Worm (Caenorhabditis elegans) whole organism, L1 larva: ENCODE measurements around the gene Y43C5A.4.

Source experiments
- C34B4.2 ChIP-seq: sonication (generic microtip); optimal IDR thresholded peaks from 2 replicates; lab custom pipeline; 2017; ENCODE audit warnings: mild to moderate bottlenecking, missing genetic modification characterization, missing compliant biosample characterization
- aly-2 ChIP-seq: fragments of 150-350 bp; optimal IDR thresholded peaks from 2 replicates; lab custom pipeline; 2014; ENCODE audit warnings: missing biosample characterization, missing genetic modification characterization
- elt-2 ChIP-seq: sonication (generic microtip); optimal IDR thresholded peaks from 2 replicates; lab custom pipeline; 2016; ENCODE audit warnings: missing genetic modification characterization, mild to moderate bottlenecking, inconsistent platforms, missing compliant biosample characterization, missing genetic modification reagents
- hlh-17 ChIP-seq: fragments of 200-800 bp; sonication (Bioruptor generic); optimal IDR thresholded peaks from 2 replicates; lab custom pipeline; 2018; ENCODE audit warnings: missing genetic modification characterization, mild to moderate bottlenecking, missing compliant biosample characterization, moderate library complexity, borderline replicate concordance
- irx-1 ChIP-seq: sonication (generic microtip); optimal IDR thresholded peaks from 2 replicates; lab custom pipeline; 2016; ENCODE audit warnings: missing genetic modification characterization, missing compliant biosample characterization
- jun-1 ChIP-seq: fragments of 150-350 bp; optimal IDR thresholded peaks from 2 replicates; lab custom pipeline; 2014; ENCODE audit warnings: missing biosample characterization, missing genetic modification reagents, missing genetic modification characterization
- lir-3 ChIP-seq: sonication (generic microtip); optimal IDR thresholded peaks from 2 replicates; lab custom pipeline; 2016; ENCODE audit warnings: mild to moderate bottlenecking, missing genetic modification characterization, moderate library complexity, missing compliant biosample characterization; ENCODE audit not compliant: poor library complexity
- nhr-11 ChIP-seq: fragments of 150-350 bp; optimal IDR thresholded peaks from 2 replicates; lab custom pipeline; 2014; ENCODE audit warnings: missing biosample characterization, missing genetic modification characterization
- pag-3 ChIP-seq: sonication (generic microtip); optimal IDR thresholded peaks from 2 replicates; lab custom pipeline; 2017; ENCODE audit warnings: missing genetic modification characterization, mild to moderate bottlenecking, missing compliant biosample characterization, antibody characterized with exemption, borderline replicate concordance; ENCODE audit not compliant: insufficient read depth
- snpc-4 ChIP-seq: fragments of 150-350 bp; optimal IDR thresholded peaks from 2 replicates; lab custom pipeline; 2014; ENCODE audit warnings: missing biosample characterization, missing genetic modification characterization
- unc-130 ChIP-seq: fragments of 150-350 bp; optimal IDR thresholded peaks from 2 replicates; lab custom pipeline; 2017; ENCODE audit warnings: missing biosample characterization, missing genetic modification characterization, inconsistent platforms
- unc-62 ChIP-seq: fragments of 150-350 bp; optimal IDR thresholded peaks from 2 replicates; lab custom pipeline; 2014; ENCODE audit warnings: missing biosample characterization, missing genetic modification reagents, missing genetic modification characterization

- no peak for TF ChIP-seq unc-130 (tag; lab: Kevin White, UChicago)
- TF ChIP-seq jun-1 = no peak
- TF ChIP-seq elt-2 (tag; lab: Kevin White, UChicago) = no peak
- no peak for TF ChIP-seq pag-3 (tag; lab: Kevin White, UChicago)
- TF ChIP-seq irx-1 = no peak
- no peak for TF ChIP-seq unc-62
- no peak for TF ChIP-seq nhr-11 (tag; lab: Kevin White, UChicago)
- no peak for TF ChIP-seq aly-2 (tag; lab: Kevin White, UChicago)
- no peak for TF ChIP-seq snpc-4 (tag; lab: Kevin White, UChicago)
- TF ChIP-seq C34B4.2 = no peak
- no peak for TF ChIP-seq lir-3 (tag; lab: Kevin White, UChicago)
- TF ChIP-seq hlh-17 (GFP tag; lab: Kevin White, UChicago) = no peak
Observed at ce11 chrIV:10295084-10295483, 17.3 kb downstream of the Y43C5A.4 start, which contains the start of gene R09E10.13.
